Worm (Caenorhabditis elegans): ENCODE measurements around the gene F55C9.3.

- TF ChIP-seq elt-1 (tag; optimal IDR thresholded peaks at IDR 0.05) (no peak), pqm-1 (tag; optimal IDR thresholded peaks at IDR 0.05) (no peak), fos-1 (tag; optimal IDR thresholded peaks at IDR 0.05) (no peak), egl-27 (tag; optimal IDR thresholded peaks at IDR 0.05) (no peak), ama-1 (optimal IDR thresholded peaks at IDR 0.05) (no peak), ceh-82 (tag; optimal IDR thresholded peaks at IDR 0.05) (no peak), nhr-11 (tag; optimal IDR thresholded peaks at IDR 0.05) (no peak), pha-4 (tag; optimal IDR thresholded peaks at IDR 0.05) (no peak), jun-1 (tag; optimal IDR thresholded peaks at IDR 0.05) (no peak), lin-15B (tag; optimal IDR thresholded peaks at IDR 0.05) (no peak), ceh-28 (tag; optimal IDR thresholded peaks at IDR 0.05) (no peak)
Observed at ce11 chrV:19311391-19311790, 23.4 kb upstream of the F55C9.3 start, which contains the start of gene C43D7.8.

Data from whole organism, L3 larva.